Worm (Caenorhabditis elegans) whole organism, late embryonic: ENCODE measurements around the gene C53D6.8.

Experiments used
- Y22D7AL.16 ChIP-seq: sonication (generic microtip); optimal IDR thresholded peaks from 2 replicates; lab custom pipeline; 2016; ENCODE audit warnings: missing genetic modification characterization, missing compliant biosample characterization
- ceh-14 ChIP-seq: sonication (generic microtip); optimal IDR thresholded peaks from 2 replicates; lab custom pipeline; 2016; ENCODE audit warnings: missing genotype, missing genetic modification characterization, missing compliant biosample characterization
- ceh-18 ChIP-seq: sonication (generic microtip); optimal IDR thresholded peaks from 2 replicates; lab custom pipeline; 2016; ENCODE audit warnings: missing genetic modification characterization, missing compliant biosample characterization
- hlh-6 ChIP-seq: sonication (generic microtip); optimal IDR thresholded peaks from 2 replicates; lab custom pipeline; 2016; ENCODE audit warnings: missing genotype, missing genetic modification characterization, missing compliant biosample characterization
- lin-11 ChIP-seq: fragments of 200-800 bp; sonication (Bioruptor generic); optimal IDR thresholded peaks from 2 replicates; lab custom pipeline; 2018; ENCODE audit warnings: mild to moderate bottlenecking, missing genetic modification characterization, missing compliant biosample characterization

- no peak for TF ChIP-seq ceh-14 (tag; lab: Kevin White, UChicago)
- TF ChIP-seq ceh-18 (tag; lab: Kevin White, UChicago) = no peak
- no peak for TF ChIP-seq hlh-6 (tag; lab: Kevin White, UChicago)
- no peak for TF ChIP-seq lin-11 (tag; lab: Kevin White, UChicago)
- no peak for TF ChIP-seq Y22D7AL.16 (tag; lab: Kevin White, UChicago)
Observed at ce11 chrIV:8984566-8984965, 18.0 kb downstream of the C53D6.8 start, which contains the start of gene nstp-1.
